Worm (Caenorhabditis elegans): Measurements from ENCODE around the gene ant-1.4.

ce11 chrIV:8463069-8463468 lies 3.0 kb upstream of the ant-1.4 start:
- TF ChIP-seq him-1 (tag; optimal IDR thresholded peaks at IDR 0.05), result no peak
- TF ChIP-seq W03F9.2 (tag; optimal IDR thresholded peaks at IDR 0.05), result no peak
